Worm (Caenorhabditis elegans): Measurements from ENCODE around the gene R10E4.7.

DNA sequence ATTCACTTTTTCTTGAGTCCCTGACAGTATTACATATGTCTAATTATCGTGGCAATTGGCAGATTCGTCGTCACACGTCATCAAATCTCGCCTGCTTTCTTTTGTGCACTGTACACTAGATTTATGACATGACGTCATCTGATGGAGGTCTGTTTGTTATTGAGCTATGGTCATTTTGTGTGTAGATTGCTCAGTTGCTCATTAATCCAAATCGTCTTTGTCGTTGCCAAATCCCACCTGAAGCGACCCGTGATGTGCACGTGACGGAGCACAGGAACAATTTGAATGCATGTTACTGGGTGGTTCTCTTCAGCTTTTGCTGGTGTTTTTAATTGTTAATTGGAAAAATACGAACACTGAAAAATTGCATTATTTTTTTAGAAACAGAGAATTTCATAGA is 21.7 kb upstream of the R10E4.7 start:
- TF ChIP-seq nfya-1 (tag; optimal IDR thresholded peaks at IDR 0.05; ENCODE audit: insufficient read depth) (no peak), elt-3 (tag; optimal IDR thresholded peaks at IDR 0.05) (no peak)
